Fruit fly (Drosophila melanogaster) whole organism, larva: Measurements from ENCODE around the gene sni.
A peak's percentile ranks its signal among the peaks of the same experiment; 100 is the strongest.

Experiments
- noc ChIP-seq: fragments of 200-800 bp; sonication (Bioruptor generic); optimal IDR thresholded peaks from 3 replicates; lab custom pipeline; 2019; ENCODE audit warnings: missing biosample characterization, mild to moderate bottlenecking, missing genetic modification characterization, moderate library complexity

The sni gene

dm6 chrX:8243966-8244895, at the start of gene sni:
sni (minus strand) TSS chrX:8244016.
- TF ChIP-seq noc (tag; lab: Kevin White, UChicago) = peak; percentile 43

dm6 chrX:8286859-8287258, 43.0 kb upstream of the sni start:
- TF ChIP-seq noc (tag; lab: Kevin White, UChicago) = no peak

dm6 chrX:8285052-8285451, 41.2 kb upstream of the sni start:
- TF ChIP-seq noc (tag; lab: Kevin White, UChicago) = no peak

DNA sequence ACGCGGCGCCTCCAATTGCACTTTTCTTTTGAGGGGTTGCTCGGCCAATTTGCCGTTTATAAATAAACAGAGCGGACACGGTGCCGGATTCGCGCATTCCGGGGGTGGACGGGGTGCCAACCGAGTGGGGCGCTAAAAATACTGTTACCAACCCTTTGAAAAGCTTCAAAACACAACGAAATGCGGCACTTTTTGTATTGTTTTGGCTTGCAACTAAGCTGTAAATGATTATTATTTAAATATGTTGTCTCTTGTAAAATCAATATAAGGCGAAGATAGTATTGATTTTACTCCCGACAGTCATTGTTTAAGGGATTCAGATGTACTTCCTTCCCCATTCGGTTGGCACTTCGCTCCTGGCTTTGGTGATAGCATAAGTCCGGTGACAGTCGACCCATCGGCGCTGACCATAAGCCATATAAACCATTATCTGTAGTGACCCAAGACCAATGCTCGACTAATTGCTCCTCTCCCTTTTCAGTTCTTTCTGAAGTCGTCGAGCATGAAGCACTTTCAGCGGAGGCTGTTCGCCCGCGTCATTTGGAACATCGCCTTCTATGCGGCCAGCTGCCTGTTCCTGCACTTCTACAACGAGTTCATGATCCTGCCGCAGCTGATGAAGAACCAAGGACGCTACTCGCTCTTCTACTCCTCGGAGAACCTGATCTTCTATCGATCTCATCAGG, 30.1 kb upstream of the sni start, which contains the start of gene CG15343:
TSS of gene CG15343 (minus strand) at position 8 of the 686 bp plus-strand sequence.
- TF ChIP-seq noc (tag; lab: Kevin White, UChicago) = peak; percentile 12

DNA sequence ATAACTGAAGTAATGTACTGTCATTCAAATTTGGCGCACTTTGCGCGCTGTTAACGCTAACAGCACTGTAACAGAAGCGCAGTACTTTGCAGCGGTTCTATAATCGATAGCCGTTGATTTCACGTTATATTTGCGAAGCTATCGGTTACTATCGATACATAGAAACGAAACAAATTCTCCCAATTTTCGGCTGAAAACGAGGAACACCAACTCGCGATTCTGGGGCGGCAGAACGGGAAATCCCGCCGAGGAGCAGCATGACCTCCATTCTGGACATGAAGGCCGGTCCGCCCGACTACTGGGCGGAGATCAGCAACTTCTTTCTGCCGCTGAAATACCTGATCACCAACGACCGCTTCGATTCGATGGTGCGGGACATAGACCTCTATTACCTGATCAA, 29.5 kb upstream of the sni start, which contains the start of gene CG1636:
TSS of gene CG1636 (plus strand) at position 122 of the 400 bp plus-strand sequence.
- no peak for TF ChIP-seq noc (tag; lab: Kevin White, UChicago)

dm6 chrX:8271363-8272061, 27.7 kb upstream of the sni start, which contains the start of gene Corp:
Corp (minus strand) TSS chrX:8271409.
- TF ChIP-seq noc (tag; lab: Kevin White, UChicago) = no peak

- TF ChIP-seq noc (tag; lab: Kevin White, UChicago) = no peak
These were observed 21.4 kb upstream of the sni start for dm6 chrX:8265261-8265660.

- peak; percentile 29 for TF ChIP-seq noc (tag; lab: Kevin White, UChicago)
These were observed 19.4 kb upstream of the sni start for dm6 chrX:8263236-8263635.

dm6 chrX:8259881-8260280, 16.1 kb upstream of the sni start:
- peak; percentile 10 for TF ChIP-seq noc (tag; lab: Kevin White, UChicago)

- TF ChIP-seq noc (tag; lab: Kevin White, UChicago) = no peak
These were observed 14.5 kb upstream of the sni start for dm6 chrX:8258281-8258802.

- TF ChIP-seq noc (tag; lab: Kevin White, UChicago) = no peak
These were observed 11.0 kb upstream of the sni start for dm6 chrX:8254739-8255326.

- no peak for TF ChIP-seq noc (tag; lab: Kevin White, UChicago)
These were observed 8.6 kb upstream of the sni start, which contains the start of gene CG1632 for dm6 chrX:8252284-8252886. CG1632 (plus strand) TSS chrX:8252670.

dm6 chrX:8251268-8251996, 7.6 kb upstream of the sni start, which contains the start of gene ND-75:
ND-75 (minus strand) TSS chrX:8251687.
- no peak for TF ChIP-seq noc (tag; lab: Kevin White, UChicago)

DNA sequence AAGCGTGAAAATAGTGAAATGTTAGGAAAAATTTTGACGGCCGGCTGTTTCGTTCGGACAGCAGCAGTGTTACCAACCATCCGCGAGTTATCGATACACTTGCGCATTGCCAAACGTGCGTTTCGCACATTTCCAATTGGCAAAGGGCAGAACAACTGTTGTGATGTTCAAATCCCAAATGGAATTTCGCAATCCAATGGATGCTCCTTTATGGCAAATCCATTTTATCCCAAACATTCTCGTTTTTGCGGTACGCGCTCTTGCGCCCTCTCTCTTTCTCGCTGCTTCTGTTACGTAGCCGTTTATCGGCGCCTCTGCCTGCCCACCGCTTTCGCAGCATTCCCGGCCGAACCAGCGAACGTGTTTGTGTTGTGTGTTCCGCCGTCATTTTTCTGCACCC, 565 bp downstream of the sni start:
- no peak for TF ChIP-seq noc (tag; lab: Kevin White, UChicago)
